Fruit fly (Drosophila melanogaster): ENCODE data around the gene CG6179.

Gene CG6179

DNA sequence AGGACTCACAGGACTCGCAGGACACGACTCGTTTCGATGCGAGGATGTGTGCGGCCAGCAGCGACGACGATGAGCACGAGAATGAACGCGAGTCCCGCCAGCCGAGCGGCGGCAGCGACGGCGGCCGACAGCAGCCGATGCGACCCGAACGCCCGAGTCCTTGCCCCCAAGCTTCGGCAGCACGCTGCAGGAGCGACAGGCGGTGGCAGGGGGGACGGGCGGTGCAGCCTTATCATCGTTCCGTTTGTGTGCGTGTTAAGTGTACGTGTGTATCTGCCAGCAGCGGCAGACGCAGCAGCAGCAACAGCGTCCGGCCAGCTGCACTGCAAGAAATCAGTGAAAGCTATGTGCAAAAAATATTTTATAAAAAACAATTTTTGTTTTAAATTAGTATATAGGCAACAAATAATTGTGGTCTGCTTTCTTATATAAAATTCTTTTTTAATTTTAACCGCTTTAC is 23.7 kb upstream of the CG6179 start, which contains the start of gene kairos (continued):
- TF ChIP-seq Oli (tag; optimal IDR thresholded peaks at IDR 0.05): no peak
- no peak for TF ChIP-seq Atf6 (GFP tag; IDR thresholded peaks at IDR 0.05)
- no peak for TF ChIP-seq Sox102F (GFP tag; optimal IDR thresholded peaks at IDR 0.05)
- peak; percentile 45 for TF ChIP-seq CG13424 (tag; optimal IDR thresholded peaks at IDR 0.05)
- no peak for TF ChIP-seq HmgZ (tag; optimal IDR thresholded peaks at IDR 0.05)
- TF ChIP-seq ato (GFP tag; IDR thresholded peaks at IDR 0.05; ENCODE audit: partially characterized antibody): no peak
- TF ChIP-seq gro (GFP tag; optimal IDR thresholded peaks at IDR 0.05): no peak
- no peak for TF ChIP-seq zfh2 (GFP tag; optimal IDR thresholded peaks at IDR 0.05)
- peak; percentile 40; the same call in 1 of the 2 replicates for TF ChIP-seq Xrp1 (GFP tag; IDR thresholded peaks at IDR 0.05)
- TF ChIP-seq CG5180 (GFP tag; optimal IDR thresholded peaks at IDR 0.05): no peak
- TF ChIP-seq CG1647 (GFP tag; optimal IDR thresholded peaks at IDR 0.05): no peak
- TF ChIP-seq nau (GFP tag; optimal IDR thresholded peaks at IDR 0.05): no peak
- no peak for TF ChIP-seq p53 (GFP tag; optimal IDR thresholded peaks at IDR 0.05)
- peak; percentile 32 for TF ChIP-seq fd96Cb (tag; optimal IDR thresholded peaks at IDR 0.05)
- no peak for TF ChIP-seq CG31365 (tag; optimal IDR thresholded peaks at IDR 0.05)
- TF ChIP-seq D19B (GFP tag; optimal IDR thresholded peaks at IDR 0.05): no peak
- no peak for TF ChIP-seq amos (GFP tag; IDR thresholded peaks at IDR 0.05; ENCODE audit: partially characterized antibody)
- TF ChIP-seq CG14965 (GFP tag; optimal IDR thresholded peaks at IDR 0.05; ENCODE audit: borderline replicate concordance): no peak
- TF ChIP-seq bcd (GFP tag; optimal IDR thresholded peaks at IDR 0.05): peak; percentile 19
- no peak for TF ChIP-seq CG15073 (GFP tag; optimal IDR thresholded peaks at IDR 0.05)
- TF ChIP-seq CG16815 (GFP tag; optimal IDR thresholded peaks at IDR 0.05): no peak
- TF ChIP-seq CG8281 (tag; optimal IDR thresholded peaks at IDR 0.05): no peak
- TF ChIP-seq CG3995 (GFP tag; optimal IDR thresholded peaks at IDR 0.05): no peak
- no peak for TF ChIP-seq gcm2 (GFP tag; optimal IDR thresholded peaks at IDR 0.05)
- TF ChIP-seq CG9876 (GFP tag; optimal IDR thresholded peaks at IDR 0.05): no peak
- TF ChIP-seq mld (GFP tag; IDR thresholded peaks at IDR 0.05; ENCODE audit: partially characterized antibody): no peak
- TF ChIP-seq H15 (GFP tag; IDR thresholded peaks at IDR 0.05): no peak
- TF ChIP-seq corto (GFP tag; optimal IDR thresholded peaks at IDR 0.05): no peak
- TF ChIP-seq CG13775 (GFP tag; optimal IDR thresholded peaks at IDR 0.05): no peak
- TF ChIP-seq ro (GFP tag; IDR thresholded peaks at IDR 0.05): no peak
- no peak for TF ChIP-seq Sry-δ (GFP tag; optimal IDR thresholded peaks at IDR 0.05)
- TF ChIP-seq dati (GFP tag; IDR thresholded peaks at IDR 0.05): no peak
- TF ChIP-seq HLH4C (GFP tag; IDR thresholded peaks at IDR 0.05; ENCODE audit: partially characterized antibody): no peak
- TF ChIP-seq CG17829 (tag; optimal IDR thresholded peaks at IDR 0.05): no peak
- TF ChIP-seq Atf3 (GFP tag; optimal IDR thresholded peaks at IDR 0.05): no peak
- no peak for TF ChIP-seq her (GFP tag; optimal IDR thresholded peaks at IDR 0.05)
- TF ChIP-seq NC2α (GFP tag; optimal IDR thresholded peaks at IDR 0.05): no peak
- TF ChIP-seq dm (GFP tag; optimal IDR thresholded peaks at IDR 0.05): no peak
- no peak for TF ChIP-seq ssp (GFP tag; IDR thresholded peaks at IDR 0.05)
- no peak for TF ChIP-seq NC2β (GFP tag; optimal IDR thresholded peaks at IDR 0.05)
- no peak for TF ChIP-seq CG14667 (GFP tag; IDR thresholded peaks at IDR 0.05)
- no peak for TF ChIP-seq CG4854 (GFP tag; optimal IDR thresholded peaks at IDR 0.05)
- TF ChIP-seq chn (GFP tag; optimal IDR thresholded peaks at IDR 0.05): no peak
- TF ChIP-seq Drgx (GFP tag; IDR thresholded peaks at IDR 0.05): 0 out of 2 replicates have a peak, but pooled peaks have one; percentile 24
- no peak for TF ChIP-seq vnd (GFP tag; IDR thresholded peaks at IDR 0.05; ENCODE audit: partially characterized antibody)
- peak; percentile 8 for TF ChIP-seq CG18262 (tag; optimal IDR thresholded peaks at IDR 0.05)
- no peak for TF ChIP-seq CG32767 (GFP tag; IDR thresholded peaks at IDR 0.05)
- TF ChIP-seq prd (optimal IDR thresholded peaks at IDR 0.05): no peak
- TF ChIP-seq prd (GFP tag; IDR thresholded peaks at IDR 0.05): peak; percentile 49; the same call in 2 of the 3 replicates
- TF ChIP-seq CTCF (GFP tag; optimal IDR thresholded peaks at IDR 0.05): no peak
- no peak for TF ChIP-seq sqz (GFP tag; optimal IDR thresholded peaks at IDR 0.05)
- TF ChIP-seq E2f2 (GFP tag; IDR thresholded peaks at IDR 0.05): no peak
